Fruit fly (Drosophila melanogaster) whole organism, embryonic: ENCODE measurements around the gene CG6287.

Experiments used
- Adf1 ChIP-seq: fragments of 200-800 bp; sonication (Bioruptor generic); IDR thresholded peaks from 2 replicates; pipeline ENCODE4 v1.3.6; 2022; ENCODE audit warnings: missing biosample characterization, missing genetic modification characterization
- Asciz ChIP-seq: fragments of 200-800 bp; sonication (Bioruptor generic); optimal IDR thresholded peaks from 2 replicates; lab custom pipeline; 2017; ENCODE audit warnings: missing biosample characterization, mild to moderate bottlenecking, missing genetic modification characterization, missing genetic modification reagents
- CG10462 ChIP-seq: fragments of 200-800 bp; sonication (Bioruptor generic); optimal IDR thresholded peaks from 2 replicates; lab custom pipeline; 2016; ENCODE audit warnings: missing biosample characterization, missing genetic modification characterization
- CG11695 ChIP-seq: fragments of 200-800 bp; sonication (Bioruptor generic); IDR thresholded peaks from 3 replicates; pipeline ENCODE4 v1.3.6; 2022; ENCODE audit warnings: missing biosample characterization, missing genetic modification characterization
- CG15514 ChIP-seq: fragments of 200-800 bp; sonication (Bioruptor generic); optimal IDR thresholded peaks from 3 replicates; lab custom pipeline; 2017; ENCODE audit warnings: missing biosample characterization, missing genetic modification characterization, mild to moderate bottlenecking, moderate library complexity, missing genetic modification reagents
- CG1602 ChIP-seq: fragments of 200-800 bp; sonication (Bioruptor generic); optimal IDR thresholded peaks from 3 replicates; lab custom pipeline; 2016; ENCODE audit warnings: missing biosample characterization, missing genetic modification characterization
- CG16779 ChIP-seq: fragments of 200-800 bp; sonication (Bioruptor generic); IDR thresholded peaks from 2 replicates; pipeline ENCODE4 v1.3.6; 2022; ENCODE audit warnings: missing biosample characterization, missing genetic modification characterization
- CG17385 ChIP-seq: fragments of 200-800 bp; sonication (Bioruptor generic); optimal IDR thresholded peaks from 3 replicates; lab custom pipeline; 2018; ENCODE audit warnings: missing biosample characterization, mild to moderate bottlenecking, missing genetic modification characterization
- CG18599 ChIP-seq: fragments of 200-800 bp; sonication (Bioruptor generic); optimal IDR thresholded peaks from 3 replicates; lab custom pipeline; 2017; ENCODE audit warnings: missing biosample characterization, missing genetic modification characterization, mild to moderate bottlenecking, moderate library complexity, missing genetic modification reagents
- CG18619 ChIP-seq: fragments of 200-800 bp; sonication (Bioruptor generic); optimal IDR thresholded peaks from 3 replicates; lab custom pipeline; 2017; ENCODE audit warnings: missing biosample characterization, mild to moderate bottlenecking, missing genetic modification characterization
- CG2120 ChIP-seq: fragments of 200-800 bp; sonication (Bioruptor generic); optimal IDR thresholded peaks from 3 replicates; lab custom pipeline; 2016; ENCODE audit warnings: missing biosample characterization, missing genetic modification characterization
- CG2129 ChIP-seq: fragments of 200-800 bp; sonication (Bioruptor generic); IDR thresholded peaks from 2 replicates; pipeline ENCODE4 v1.3.6; 2022; ENCODE audit warnings: missing biosample characterization, missing genetic modification characterization; ENCODE audit not compliant: partially characterized antibody
- CG32772 ChIP-seq: fragments of 200-800 bp; sonication (Bioruptor generic); IDR thresholded peaks from 2 replicates; pipeline ENCODE4 v1.3.6; 2022; ENCODE audit warnings: missing biosample characterization, missing genetic modification characterization
- CG3995 ChIP-seq: fragments of 200-800 bp; sonication (Bioruptor generic); optimal IDR thresholded peaks from 3 replicates; lab custom pipeline; 2016; ENCODE audit warnings: missing biosample characterization, missing genetic modification characterization
- CG43689 ChIP-seq: fragments of 200-800 bp; sonication (Bioruptor generic); IDR thresholded peaks from 2 replicates; pipeline ENCODE4 v1.3.6; 2022; ENCODE audit warnings: missing biosample characterization, missing genetic modification characterization
- CG4617 ChIP-seq: fragments of 200-800 bp; sonication (Bioruptor generic); optimal IDR thresholded peaks from 3 replicates; lab custom pipeline; 2016; ENCODE audit warnings: missing biosample characterization, missing genetic modification characterization, borderline replicate concordance
- CG6683 ChIP-seq: fragments of 200-800 bp; sonication (Bioruptor generic); optimal IDR thresholded peaks from 2 replicates; lab custom pipeline; 2017; ENCODE audit warnings: missing biosample characterization, mild to moderate bottlenecking, missing genetic modification characterization, missing genetic modification reagents
- CG6689 ChIP-seq: fragments of 200-800 bp; sonication (Bioruptor generic); IDR thresholded peaks from 2 replicates; pipeline ENCODE4 v1.3.6; 2022; ENCODE audit warnings: missing biosample characterization, missing genetic modification characterization
- CG7357 ChIP-seq: fragments of 200-800 bp; sonication (Bioruptor generic); IDR thresholded peaks from 3 replicates; pipeline ENCODE4 v1.3.6; 2022; ENCODE audit warnings: missing biosample characterization, missing genetic modification characterization
- CG7839 ChIP-seq: fragments of 200-800 bp; sonication (Bioruptor generic); optimal IDR thresholded peaks from 3 replicates; lab custom pipeline; 2018; ENCODE audit warnings: missing biosample characterization, mild to moderate bottlenecking, missing genetic modification characterization, moderate library complexity
- CG8281 ChIP-seq: fragments of 200-800 bp; sonication (Bioruptor generic); optimal IDR thresholded peaks from 2 replicates; lab custom pipeline; 2018; ENCODE audit warnings: missing biosample characterization, mild to moderate bottlenecking, missing genetic modification characterization, moderate library complexity
- CG8924 ChIP-seq: fragments of 200-800 bp; optimal IDR thresholded peaks from 3 replicates; lab custom pipeline; 2019; ENCODE audit warnings: missing biosample characterization, mild to moderate bottlenecking, missing genetic modification characterization, moderate library complexity
- CG8944 ChIP-seq: fragments of 200-800 bp; sonication (Bioruptor generic); optimal IDR thresholded peaks from 3 replicates; lab custom pipeline; 2016; ENCODE audit warnings: missing biosample characterization, missing genetic modification characterization
- GATAe ChIP-seq: fragments of 200-800 bp; sonication (Bioruptor generic); conservative IDR thresholded peaks from 2 replicates; pipeline ENCODE4 v1.3.6; 2022; ENCODE audit warnings: missing biosample characterization, missing genetic modification characterization
- HHEX ChIP-seq: fragments of 200-800 bp; sonication (Bioruptor generic); optimal IDR thresholded peaks from 3 replicates; lab custom pipeline; 2017; ENCODE audit warnings: missing biosample characterization, mild to moderate bottlenecking, missing genetic modification characterization, missing genetic modification reagents
- HLH4C ChIP-seq: fragments of 200-800 bp; sonication (Bioruptor generic); IDR thresholded peaks from 3 replicates; pipeline ENCODE4 v1.3.6; 2022; ENCODE audit warnings: missing biosample characterization, missing genetic modification characterization; ENCODE audit not compliant: partially characterized antibody
- Oaz ChIP-seq: fragments of 200-800 bp; sonication (Bioruptor generic); IDR thresholded peaks from 2 replicates; pipeline ENCODE4 v1.3.6; 2022; ENCODE audit warnings: missing biosample characterization, missing genetic modification characterization
- Oli ChIP-seq: fragments of 200-800 bp; sonication (Bioruptor generic); optimal IDR thresholded peaks from 2 replicates; lab custom pipeline; 2018; ENCODE audit warnings: missing biosample characterization, mild to moderate bottlenecking, missing genetic modification characterization, moderate library complexity
- Sry-β ChIP-seq: fragments of 200-800 bp; sonication (Bioruptor generic); optimal IDR thresholded peaks from 2 replicates; lab custom pipeline; 2018; ENCODE audit warnings: missing biosample characterization, mild to moderate bottlenecking, missing genetic modification characterization, moderate library complexity
- Stat92E ChIP-seq, 3 experiments: fragments of >200 bp in 2 of 3; fragments of 200-800 bp in 1 of 3; sonication (Bioruptor generic) in 1 of 3; optimal IDR thresholded peaks; 2 replicates each; lab custom pipeline; 2017 to 2019; ENCODE audit warnings: missing biosample characterization in 3 of 3, missing genetic modification characterization in 3 of 3, mild to moderate bottlenecking in 1 of 3, moderate library complexity in 1 of 3
- Xbp1 ChIP-seq: fragments of 200-800 bp; sonication (Bioruptor generic); optimal IDR thresholded peaks from 3 replicates; lab custom pipeline; 2016; ENCODE audit warnings: missing biosample characterization, mild to moderate bottlenecking, missing genetic modification characterization
- br ChIP-seq: fragments of >200 bp; optimal IDR thresholded peaks from 2 replicates; lab custom pipeline; 2017
- btn ChIP-seq: fragments of 200-800 bp; sonication (Bioruptor generic); optimal IDR thresholded peaks from 2 replicates; lab custom pipeline; 2016; ENCODE audit warnings: missing biosample characterization, missing genetic modification characterization
- cg ChIP-seq: fragments of 200-800 bp; sonication (Bioruptor generic); optimal IDR thresholded peaks from 3 replicates; lab custom pipeline; 2019; ENCODE audit warnings: missing biosample characterization, mild to moderate bottlenecking, missing genetic modification characterization, moderate library complexity
- dimm ChIP-seq: fragments of 200-800 bp; sonication (Bioruptor generic); IDR thresholded peaks from 2 replicates; pipeline ENCODE4 v1.3.6; 2022; ENCODE audit warnings: missing biosample characterization, missing genetic modification characterization
- gsb-n ChIP-seq: fragments of 200-800 bp; sonication (Bioruptor generic); optimal IDR thresholded peaks from 3 replicates; lab custom pipeline; 2018; ENCODE audit warnings: missing biosample characterization, mild to moderate bottlenecking, missing genetic modification characterization
- hb ChIP-seq: fragments of 200-800 bp; sonication (Bioruptor generic); IDR thresholded peaks from 3 replicates; pipeline ENCODE4 v1.3.6; 2022; ENCODE audit warnings: missing biosample characterization, missing genetic modification characterization; ENCODE audit not compliant: partially characterized antibody
- jing ChIP-seq: fragments of 200-800 bp; sonication (Bioruptor generic); optimal IDR thresholded peaks from 2 replicates; lab custom pipeline; 2018; ENCODE audit warnings: missing biosample characterization, mild to moderate bottlenecking, missing genetic modification characterization
- kah ChIP-seq: fragments of 200-800 bp; sonication (Bioruptor generic); optimal IDR thresholded peaks from 2 replicates; lab custom pipeline; 2018; ENCODE audit warnings: missing biosample characterization, mild to moderate bottlenecking, missing genetic modification characterization
- lilli ChIP-seq: fragments of 200-800 bp; sonication (Bioruptor generic); optimal IDR thresholded peaks from 3 replicates; lab custom pipeline; 2016; ENCODE audit warnings: missing biosample characterization, missing genetic modification characterization
- odd ChIP-seq: fragments of 200-800 bp; sonication (Bioruptor generic); optimal IDR thresholded peaks from 2 replicates; lab custom pipeline; 2017; ENCODE audit warnings: missing biosample characterization, mild to moderate bottlenecking, missing genetic modification characterization
- pum ChIP-seq: fragments of 200-800 bp; sonication (Bioruptor generic); optimal IDR thresholded peaks from 2 replicates; lab custom pipeline; 2016; ENCODE audit warnings: missing biosample characterization, missing genetic modification characterization
- ranshi ChIP-seq: fragments of 200-800 bp; sonication (Bioruptor generic); IDR thresholded peaks from 2 replicates; pipeline ENCODE4 v1.3.6; 2022; ENCODE audit warnings: missing biosample characterization, missing genetic modification characterization
- scrt ChIP-seq: fragments of 200-800 bp; sonication (Bioruptor generic); optimal IDR thresholded peaks from 2 replicates; lab custom pipeline; 2018; ENCODE audit warnings: missing biosample characterization, mild to moderate bottlenecking, missing genetic modification characterization, moderate library complexity
- seq ChIP-seq: fragments of 200-800 bp; sonication (Bioruptor generic); IDR thresholded peaks from 2 replicates; pipeline ENCODE4 v1.3.6; 2022; ENCODE audit warnings: missing biosample characterization, missing genetic modification characterization
- stc ChIP-seq: fragments of 200-800 bp; sonication (Bioruptor generic); IDR thresholded peaks from 2 replicates; pipeline ENCODE4 v1.3.6; 2022; ENCODE audit warnings: missing biosample characterization, missing genetic modification characterization
- toy ChIP-seq: fragments of 200-800 bp; sonication (Bioruptor generic); IDR thresholded peaks from 2 replicates; pipeline ENCODE4 v1.3.6; 2022; ENCODE audit warnings: missing biosample characterization, missing genetic modification characterization
- twi ChIP-seq: fragments of 200-800 bp; optimal IDR thresholded peaks from 2 replicates; lab custom pipeline; 2019; ENCODE audit warnings: missing biosample characterization, mild to moderate bottlenecking, missing genetic modification characterization, moderate library complexity
- wek ChIP-seq: fragments of 200-800 bp; sonication (Bioruptor generic); optimal IDR thresholded peaks from 3 replicates; lab custom pipeline; 2018; ENCODE audit warnings: missing biosample characterization, mild to moderate bottlenecking, missing genetic modification characterization, moderate library complexity
- wor ChIP-seq: fragments of 200-800 bp; sonication (Bioruptor generic); IDR thresholded peaks from 2 replicates; pipeline ENCODE4 v1.3.6; 2022; ENCODE audit warnings: missing biosample characterization, missing genetic modification characterization
- zen ChIP-seq: fragments of 200-800 bp; sonication (Bioruptor generic); optimal IDR thresholded peaks from 3 replicates; lab custom pipeline; 2018; ENCODE audit warnings: missing biosample characterization, mild to moderate bottlenecking, missing genetic modification characterization, moderate library complexity

CG6287 gene

DNA sequence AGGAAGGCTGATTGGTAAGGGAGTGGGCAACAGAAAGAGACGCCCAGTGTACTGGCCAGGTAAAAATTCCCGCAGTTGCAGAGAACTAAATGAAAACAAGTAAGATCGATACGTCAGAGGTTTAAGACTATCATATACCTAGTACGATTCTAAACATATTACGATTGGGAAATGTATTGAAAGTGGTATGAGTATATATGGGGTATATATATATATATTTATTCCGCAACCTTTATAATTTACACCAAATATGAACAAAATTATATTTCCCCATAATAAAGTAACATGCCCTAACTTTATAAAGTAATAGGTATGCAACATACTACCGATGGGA lies 33.6 kb upstream of the CG6287 start (continued):
- TF ChIP-seq CG2129 (GFP tag; lab: Robert Waterston, UW) (no peak), CG3995 (GFP tag; lab: Kevin White, UChicago) (no peak), stc (GFP tag; lab: Robert Waterston, UW) (no peak), Sry-β (GFP tag; lab: Kevin White, UChicago) (no peak), wor (no peak), CG8924 (tag; lab: Kevin White, UChicago) (peak; percentile 84), Asciz (GFP tag; lab: Kevin White, UChicago) (no peak), GATAe (no peak), CG11695 (no peak), wek (GFP tag; lab: Kevin White, UChicago) (no peak), Xbp1 (GFP tag; lab: Kevin White, UChicago) (peak; percentile 32), jing (GFP tag; lab: Kevin White, UChicago) (no peak), CG2120 (GFP tag; lab: Kevin White, UChicago) (no peak), CG6689 (GFP tag; lab: Robert Waterston, UW) (peak; percentile 53), CG8944 (GFP tag; lab: Kevin White, UChicago) (no peak), zen (tag; lab: Kevin White, UChicago) (peak; percentile 82), CG16779 (no peak), Adf1 (GFP tag; lab: Robert Waterston, UW) (no peak), HLH4C (GFP tag; lab: Robert Waterston, UW) (0 out of 3 replicates have a peak, but pooled peaks have one; percentile 30), lilli (no peak), hb (GFP tag; lab: Robert Waterston, UW) (no peak), CG43689 (no peak), kah (GFP tag; lab: Kevin White, UChicago) (no peak), CG18599 (GFP tag; lab: Kevin White, UChicago) (no peak), CG10462 (GFP tag; lab: Kevin White, UChicago) (peak; percentile 37), CG4617 (GFP tag; lab: Kevin White, UChicago) (no peak), twi (peak; percentile 1), ranshi (GFP tag; lab: Robert Waterston, UW) (peak; percentile 50; the same call in 1 of the 2 replicates), CG6683 (no peak), odd (GFP tag; lab: Kevin White, UChicago) (no peak), CG17385 (GFP tag; lab: Kevin White, UChicago) (peak; percentile 3), btn (GFP tag; lab: Kevin White, UChicago) (no peak), pum (no peak), dimm (GFP tag; lab: Robert Waterston, UW) (no peak), br (lab: Kevin White, UChicago) (no peak), CG1602 (GFP tag; lab: Kevin White, UChicago) (peak; percentile 74), CG18619 (GFP tag; lab: Kevin White, UChicago) (no peak), gsb-n (peak; percentile 77), CG7839 (peak; percentile 59), Oli (tag; lab: Kevin White, UChicago) (peak; percentile 52), CG32772 (GFP tag; lab: Robert Waterston, UW) (peak; percentile 30; the same call in 1 of the 2 replicates), CG7357 (no peak; the same call in 2 of the 3 replicates), cg (GFP tag; lab: Kevin White, UChicago) (peak; percentile 24), CG8281 (tag; lab: Kevin White, UChicago) (no peak), Oaz (GFP tag; lab: Robert Waterston, UW) (no peak), CG15514 (GFP tag; lab: Kevin White, UChicago) (no peak), HHEX (GFP tag; lab: Kevin White, UChicago) (no peak), Stat92E (GFP tag; optimal IDR thresholded peaks at IDR 0.05; lab: Kevin White, UChicago) (peak in 1 of 3 experiments; percentile 69), seq (GFP tag; lab: Robert Waterston, UW) (no peak), scrt (GFP tag; lab: Kevin White, UChicago) (no peak), toy (GFP tag; lab: Robert Waterston, UW) (no peak)
